Fruit fly (Drosophila melanogaster): ENCODE measurements around the gene CG17568.
A peak's percentile ranks its signal among the peaks of the same experiment; 100 is the strongest.

CG17568 gene

dm6 chr2L:19133465-19134365 lies 47.8 kb downstream of the CG17568 start, which contains the start of gene brat (continued):
- TF ChIP-seq rib (GFP tag; IDR thresholded peaks at IDR 0.05) (no peak), fd102C (GFP tag; optimal IDR thresholded peaks at IDR 0.05) (no peak), insv (GFP tag; optimal IDR thresholded peaks at IDR 0.05) (peak; percentile 95 to 98), CG1792 (GFP tag; optimal IDR thresholded peaks at IDR 0.05) (peak; percentile 35), disco-r (GFP tag; optimal IDR thresholded peaks at IDR 0.05) (no peak), Elba2 (GFP tag; optimal IDR thresholded peaks at IDR 0.05) (peak; percentile 76), CG10209 (GFP tag; optimal IDR thresholded peaks at IDR 0.05) (peak; percentile 15), twi (tag; optimal IDR thresholded peaks at IDR 0.05) (peak; percentile 46), CG9437 (GFP tag; optimal IDR thresholded peaks at IDR 0.05) (peak; percentile 53), pzg (GFP tag; optimal IDR thresholded peaks at IDR 0.05) (peak; percentile 71), CG7372 (GFP tag; IDR thresholded peaks at IDR 0.05) (peak; percentile 41; the same call in 1 of the 2 replicates), run (tag; optimal IDR thresholded peaks at IDR 0.05) (no peak), Dref (GFP tag; IDR thresholded peaks at IDR 0.05) (peak; percentile 72), CG13296 (GFP tag; optimal IDR thresholded peaks at IDR 0.05) (no peak), CG7963 (GFP tag; IDR thresholded peaks at IDR 0.05; ENCODE audit: partially characterized antibody) (peak; percentile 78), Atf3 (GFP tag; optimal IDR thresholded peaks at IDR 0.05) (peak; percentile 44), CG8944 (GFP tag; optimal IDR thresholded peaks at IDR 0.05) (peak; percentile 55), crc (GFP tag; optimal IDR thresholded peaks at IDR 0.05) (peak; percentile 4), Dek (tag; optimal IDR thresholded peaks at IDR 0.05) (peak; percentile 18), Sox100B (GFP tag; optimal IDR thresholded peaks at IDR 0.05) (peak; percentile 27), vfl (GFP tag; optimal IDR thresholded peaks at IDR 0.05) (peak; percentile 35), nmo (GFP tag; optimal IDR thresholded peaks at IDR 0.05) (peak; percentile 82), Adf1 (GFP tag; IDR thresholded peaks at IDR 0.05) (0 out of 2 replicates have a peak, but pooled peaks have one; percentile 12), CG7556 (GFP tag; optimal IDR thresholded peaks at IDR 0.05) (peak; percentile 1), CG15073 (GFP tag; optimal IDR thresholded peaks at IDR 0.05) (no peak), Fer1 (GFP tag; optimal IDR thresholded peaks at IDR 0.05) (peak; percentile 25), CG8765 (GFP tag; IDR thresholded peaks at IDR 0.05) (no peak), CG4404 (GFP tag; IDR thresholded peaks at IDR 0.05) (no peak), Sox102F (GFP tag; optimal IDR thresholded peaks at IDR 0.05) (peak; percentile 22), crp (GFP tag; optimal IDR thresholded peaks at IDR 0.05) (peak in 1 of 2 experiments; percentile 5), ind (GFP tag; optimal IDR thresholded peaks at IDR 0.05) (peak; percentile 63), CG30403 (GFP tag; optimal IDR thresholded peaks at IDR 0.05) (peak; percentile 70), CG1602 (GFP tag; optimal IDR thresholded peaks at IDR 0.05) (peak; percentile 38), zf30C (GFP tag; optimal IDR thresholded peaks at IDR 0.05) (no peak), CG30020 (tag; optimal IDR thresholded peaks at IDR 0.05) (peak; percentile 69), CG12769 (tag; optimal IDR thresholded peaks at IDR 0.05) (no peak), CG4424 (GFP tag; optimal IDR thresholded peaks at IDR 0.05) (peak; percentile 54), row (GFP tag; IDR thresholded peaks at IDR 0.05) (peak; percentile 83), nom (GFP tag; optimal IDR thresholded peaks at IDR 0.05) (no peak), bowl (GFP tag; IDR thresholded peaks at IDR 0.05) (no peak), CG14014 (GFP tag; IDR thresholded peaks at IDR 0.05) (peak; percentile 38; the same call in 1 of the 2 replicates), dmrt99B (tag; optimal IDR thresholded peaks at IDR 0.05) (peak; percentile 5), CG8359 (GFP tag; optimal IDR thresholded peaks at IDR 0.05; ENCODE audit: borderline replicate concordance) (peak; percentile 68), ci (GFP tag; IDR thresholded peaks at IDR 0.05) (peak; percentile 21; the same call in 1 of the 3 replicates), CG33557 (GFP tag; optimal IDR thresholded peaks at IDR 0.05) (peak; percentile 13), Ada2b (GFP tag; IDR thresholded peaks at IDR 0.05) (peak; percentile 24; the same call in 1 of the 2 replicates), CG10267 (tag; optimal IDR thresholded peaks at IDR 0.05) (peak; percentile 77), HLH4C (GFP tag; IDR thresholded peaks at IDR 0.05; ENCODE audit: partially characterized antibody) (peak; percentile 96)
